Worm (Caenorhabditis elegans) whole organism, early embryonic: ENCODE results near the gene F16B12.4.

Source experiments
- ama-1 ChIP-seq: fragments of 150-350 bp; optimal IDR thresholded peaks from 2 replicates; lab custom pipeline; 2014
- hnd-1 ChIP-seq: sonication (generic microtip); optimal IDR thresholded peaks from 2 replicates; lab custom pipeline; 2016; ENCODE audit warnings: missing genetic modification characterization, missing compliant biosample characterization

DNA sequence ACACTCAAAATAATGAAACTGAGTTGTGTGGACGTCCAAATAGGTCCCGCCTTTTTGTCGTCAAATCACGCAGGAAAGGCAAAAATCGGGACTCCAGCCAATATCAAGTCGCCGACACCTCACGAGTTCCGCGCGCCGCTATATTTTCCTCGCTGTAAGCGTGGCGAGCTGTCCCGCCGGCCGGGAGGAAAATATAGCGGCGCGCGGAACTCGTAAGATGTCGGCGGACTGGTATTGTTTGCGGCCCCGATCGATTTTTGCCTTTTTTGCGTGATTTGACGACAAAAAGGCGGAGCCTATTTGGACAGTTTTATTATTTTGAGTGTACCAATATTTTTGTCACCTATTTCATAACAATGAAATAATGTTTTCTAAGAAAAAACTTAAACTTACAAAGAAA lies 35.7 kb downstream of the F16B12.4 start:
- TF ChIP-seq hnd-1 (tag; lab: Kevin White, UChicago), result no peak
- no peak for TF ChIP-seq ama-1 (lab: Kevin White, UChicago)
